Fruit fly (Drosophila melanogaster) whole organism, embryonic: ENCODE results near the gene RPA1.

Experiments
- Ada2b ChIP-seq: fragments of 200-800 bp; sonication (Bioruptor generic); IDR thresholded peaks from 2 replicates; pipeline ENCODE4 v1.3.6; 2022; ENCODE audit warnings: missing biosample characterization, missing genetic modification characterization
- Atf3 ChIP-seq: fragments of 200-800 bp; sonication (Bioruptor generic); optimal IDR thresholded peaks from 3 replicates; lab custom pipeline; 2016; ENCODE audit warnings: missing biosample characterization, missing genetic modification characterization
- CG16813 ChIP-seq: fragments of 200-800 bp; sonication (Bioruptor generic); IDR thresholded peaks from 3 replicates; pipeline ENCODE4 v1.3.6; 2022; ENCODE audit warnings: missing biosample characterization, missing genetic modification characterization; ENCODE audit not compliant: partially characterized antibody
- CG1792 ChIP-seq: fragments of 200-800 bp; sonication (Bioruptor generic); optimal IDR thresholded peaks from 2 replicates; lab custom pipeline; 2016; ENCODE audit warnings: missing biosample characterization, missing genetic modification characterization
- CG18764 ChIP-seq: fragments of 200-800 bp; sonication (Bioruptor generic); optimal IDR thresholded peaks from 3 replicates; lab custom pipeline; 2016; ENCODE audit warnings: missing biosample characterization, missing genetic modification characterization
- CG2129 ChIP-seq: fragments of 200-800 bp; sonication (Bioruptor generic); IDR thresholded peaks from 2 replicates; pipeline ENCODE4 v1.3.6; 2022; ENCODE audit warnings: missing biosample characterization, missing genetic modification characterization; ENCODE audit not compliant: partially characterized antibody
- CG31441 ChIP-seq: fragments of 200-800 bp; sonication (Bioruptor generic); IDR thresholded peaks from 2 replicates; pipeline ENCODE4 v1.3.6; 2022; ENCODE audit warnings: missing biosample characterization, missing genetic modification characterization
- CG4707 ChIP-seq: fragments of 200-800 bp; sonication (Bioruptor generic); optimal IDR thresholded peaks from 2 replicates; lab custom pipeline; 2018; ENCODE audit warnings: missing biosample characterization, mild to moderate bottlenecking, missing genetic modification characterization, moderate library complexity
- CG6272 ChIP-seq: fragments of 200-800 bp; sonication (Bioruptor generic); IDR thresholded peaks from 2 replicates; pipeline ENCODE4 v1.3.6; 2022; ENCODE audit warnings: missing biosample characterization, missing genetic modification characterization
- CG7372 ChIP-seq: fragments of 200-800 bp; sonication (Bioruptor generic); IDR thresholded peaks from 2 replicates; pipeline ENCODE4 v1.3.6; 2022; ENCODE audit warnings: missing biosample characterization, missing genetic modification characterization
- CG7556 ChIP-seq: fragments of 200-800 bp; sonication (Bioruptor generic); optimal IDR thresholded peaks from 2 replicates; lab custom pipeline; 2017; ENCODE audit warnings: missing biosample characterization, mild to moderate bottlenecking, missing genetic modification characterization
- CG8765 ChIP-seq: fragments of 200-800 bp; sonication (Bioruptor generic); IDR thresholded peaks from 2 replicates; pipeline ENCODE4 v1.3.6; 2022; ENCODE audit warnings: missing biosample characterization, missing genetic modification characterization
- CTCF ChIP-seq: fragments of 200-800 bp; sonication (Bioruptor generic); optimal IDR thresholded peaks from 2 replicates; lab custom pipeline; 2017; ENCODE audit warnings: missing biosample characterization, mild to moderate bottlenecking, missing genetic modification characterization, moderate library complexity
- D ChIP-seq, 2 experiments: fragments of 200-800 bp in 1 of 2; fragments of >200 bp in 1 of 2; sonication (Bioruptor generic) in 1 of 2; optimal IDR thresholded peaks; 2 replicates in 1 of 2; 3 replicates in 1 of 2; lab custom pipeline; 2017; ENCODE audit warnings: mild to moderate bottlenecking in 1 of 2, missing biosample characterization in 1 of 2, missing genetic modification characterization in 1 of 2, missing genetic modification reagents in 1 of 2
- D19A ChIP-seq: fragments of 200-800 bp; optimal IDR thresholded peaks from 3 replicates; lab custom pipeline; 2019; ENCODE audit warnings: missing biosample characterization, mild to moderate bottlenecking, missing genetic modification characterization, moderate library complexity
- HLHmδ ChIP-seq: fragments of 200-800 bp; sonication (Bioruptor generic); optimal IDR thresholded peaks from 2 replicates; lab custom pipeline; 2018; ENCODE audit warnings: missing biosample characterization, mild to moderate bottlenecking, missing genetic modification characterization, moderate library complexity
- Hand ChIP-seq: fragments of 200-800 bp; sonication (Bioruptor generic); optimal IDR thresholded peaks from 2 replicates; lab custom pipeline; 2017; ENCODE audit warnings: mild to moderate bottlenecking, missing biosample characterization, missing genetic modification reagents, missing genetic modification characterization
- HmgD ChIP-seq: fragments of 200-800 bp; sonication (Bioruptor generic); optimal IDR thresholded peaks from 3 replicates; lab custom pipeline; 2016; ENCODE audit warnings: missing biosample characterization, missing genetic modification characterization
- Hr51 ChIP-seq, 2 experiments: fragments of 200-800 bp; sonication (Bioruptor generic); optimal IDR thresholded peaks; 2 replicates in 1 of 2; 3 replicates in 1 of 2; lab custom pipeline; 2016 to 2018; ENCODE audit warnings: missing biosample characterization in 2 of 2, missing genetic modification characterization in 2 of 2, mild to moderate bottlenecking in 1 of 2, moderate library complexity in 1 of 2
- Lim3 ChIP-seq: fragments of 200-800 bp; sonication (Bioruptor generic); IDR thresholded peaks from 2 replicates; pipeline ENCODE4 v1.3.6; 2022; ENCODE audit warnings: missing biosample characterization, missing genetic modification characterization
- Max ChIP-seq: fragments of 200-800 bp; sonication (Bioruptor generic); optimal IDR thresholded peaks from 2 replicates; lab custom pipeline; 2016; ENCODE audit warnings: missing biosample characterization, mild to moderate bottlenecking, missing genetic modification characterization
- Nf-YC ChIP-seq: fragments of 200-800 bp; optimal IDR thresholded peaks from 3 replicates; lab custom pipeline; 2019; ENCODE audit warnings: missing biosample characterization, mild to moderate bottlenecking, missing genetic modification characterization, moderate library complexity
- Optix ChIP-seq: fragments of 200-800 bp; sonication (Bioruptor generic); IDR thresholded peaks from 3 replicates; pipeline ENCODE4 v1.3.6; 2022; ENCODE audit warnings: missing biosample characterization, missing genetic modification characterization
- Pdp1 ChIP-seq, 2 experiments: fragments of 200-800 bp; sonication (Bioruptor generic); optimal IDR thresholded peaks; 3 replicates each; lab custom pipeline; 2016; ENCODE audit warnings: missing biosample characterization in 2 of 2, missing genetic modification characterization in 2 of 2, mild to moderate bottlenecking in 1 of 2, moderate library complexity in 1 of 2
- Sox100B ChIP-seq: fragments of 200-800 bp; sonication (Bioruptor generic); optimal IDR thresholded peaks from 3 replicates; lab custom pipeline; 2018; ENCODE audit warnings: missing biosample characterization, mild to moderate bottlenecking, missing genetic modification characterization
- Xrp1 ChIP-seq: fragments of 200-800 bp; sonication (Bioruptor generic); IDR thresholded peaks from 2 replicates; pipeline ENCODE4 v1.3.6; 2022; ENCODE audit warnings: missing biosample characterization, missing genetic modification characterization
- ab ChIP-seq: fragments of 200-800 bp; sonication (Bioruptor generic); optimal IDR thresholded peaks from 2 replicates; lab custom pipeline; 2016; ENCODE audit warnings: missing biosample characterization, missing genetic modification characterization
- ash1 ChIP-seq: fragments of 200-800 bp; sonication (Bioruptor generic); optimal IDR thresholded peaks from 2 replicates; lab custom pipeline; 2018; ENCODE audit warnings: missing biosample characterization, mild to moderate bottlenecking, missing genetic modification characterization
- bowl ChIP-seq: fragments of 200-800 bp; sonication (Bioruptor generic); IDR thresholded peaks from 2 replicates; pipeline ENCODE4 v1.3.6; 2022; ENCODE audit warnings: missing biosample characterization, missing genetic modification characterization
- chif ChIP-seq, 2 experiments: fragments of 200-800 bp; sonication (Bioruptor generic); optimal IDR thresholded peaks; 3 replicates each; lab custom pipeline; 2016; ENCODE audit warnings: missing biosample characterization in 2 of 2, missing genetic modification characterization in 2 of 2
- chn ChIP-seq: fragments of 200-800 bp; sonication (Bioruptor generic); optimal IDR thresholded peaks from 2 replicates; lab custom pipeline; 2016; ENCODE audit warnings: missing biosample characterization, missing genetic modification characterization
- dm ChIP-seq: fragments of 200-800 bp; sonication (Bioruptor generic); optimal IDR thresholded peaks from 3 replicates; lab custom pipeline; 2016; ENCODE audit warnings: missing biosample characterization, missing genetic modification characterization
- esg ChIP-seq: fragments of 200-800 bp; sonication (Bioruptor generic); conservative IDR thresholded peaks from 2 replicates; pipeline ENCODE4 v1.3.6; 2022; ENCODE audit warnings: missing biosample characterization, missing genetic modification characterization
- fd96Cb ChIP-seq: fragments of 200-800 bp; sonication (Bioruptor generic); optimal IDR thresholded peaks from 2 replicates; lab custom pipeline; 2018; ENCODE audit warnings: missing biosample characterization, mild to moderate bottlenecking, missing genetic modification characterization, moderate library complexity
- gfzf ChIP-seq: fragments of 200-800 bp; sonication (Bioruptor generic); optimal IDR thresholded peaks from 2 replicates; lab custom pipeline; 2016; ENCODE audit warnings: missing biosample characterization, mild to moderate bottlenecking, missing genetic modification characterization, moderate library complexity
- h ChIP-seq: fragments of >200 bp; optimal IDR thresholded peaks from 2 replicates; lab custom pipeline; 2017
- inv ChIP-seq: fragments of 200-800 bp; sonication (Bioruptor generic); IDR thresholded peaks from 2 replicates; pipeline ENCODE4 v1.3.6; 2022; ENCODE audit warnings: missing biosample characterization, missing genetic modification characterization; ENCODE audit not compliant: partially characterized antibody
- jigr1 ChIP-seq: fragments of 200-800 bp; sonication (Bioruptor generic); IDR thresholded peaks from 3 replicates; pipeline ENCODE4 v1.3.6; 2022; ENCODE audit warnings: missing biosample characterization, missing genetic modification characterization
- jing ChIP-seq: fragments of 200-800 bp; sonication (Bioruptor generic); optimal IDR thresholded peaks from 2 replicates; lab custom pipeline; 2018; ENCODE audit warnings: missing biosample characterization, mild to moderate bottlenecking, missing genetic modification characterization
- knrl ChIP-seq: fragments of 200-800 bp; sonication (Bioruptor generic); IDR thresholded peaks from 3 replicates; pipeline ENCODE4 v1.3.6; 2022; ENCODE audit warnings: missing biosample characterization, missing genetic modification characterization; ENCODE audit not compliant: partially characterized antibody
- mirr ChIP-seq: fragments of 200-800 bp; sonication (Bioruptor generic); optimal IDR thresholded peaks from 3 replicates; lab custom pipeline; 2018; ENCODE audit warnings: missing biosample characterization, mild to moderate bottlenecking, missing genetic modification characterization
- nau ChIP-seq: fragments of 200-800 bp; sonication (Bioruptor generic); optimal IDR thresholded peaks from 3 replicates; lab custom pipeline; 2017; ENCODE audit warnings: missing biosample characterization, mild to moderate bottlenecking, missing genetic modification characterization, missing genetic modification reagents
- pita ChIP-seq: fragments of 200-800 bp; sonication (Bioruptor generic); optimal IDR thresholded peaks from 2 replicates; lab custom pipeline; 2017; ENCODE audit warnings: missing biosample characterization, mild to moderate bottlenecking, missing genetic modification characterization
- row ChIP-seq: fragments of 200-800 bp; sonication (Bioruptor generic); IDR thresholded peaks from 3 replicates; pipeline ENCODE4 v1.3.6; 2022; ENCODE audit warnings: missing biosample characterization, missing genetic modification characterization
- sisA ChIP-seq: fragments of 200-800 bp; sonication (Bioruptor generic); IDR thresholded peaks from 2 replicates; pipeline ENCODE4 v1.3.6; 2022; ENCODE audit warnings: missing biosample characterization, missing genetic modification characterization
- tin ChIP-seq: fragments of 200-800 bp; sonication (Bioruptor generic); optimal IDR thresholded peaks from 3 replicates; lab custom pipeline; 2016; ENCODE audit warnings: missing biosample characterization, missing genetic modification characterization
- tll ChIP-seq, 2 experiments: fragments of 200-800 bp in 1 of 2; fragments of >200 bp in 1 of 2; sonication (Bioruptor generic) in 1 of 2; optimal IDR thresholded peaks; 2 replicates each; lab custom pipeline; 2017 to 2019; ENCODE audit warnings: missing biosample characterization in 2 of 2, missing genetic modification characterization in 2 of 2, mild to moderate bottlenecking in 1 of 2, moderate library complexity in 1 of 2
- ttk ChIP-seq: fragments of 200-800 bp; sonication (Bioruptor generic); IDR thresholded peaks from 2 replicates; pipeline ENCODE4 v2.1.2; 2022; ENCODE audit warnings: missing biosample characterization, missing genetic modification characterization

Gene RPA1

dm6 chr3R:8264302-8265080 is at the start of gene RPA1, which contains the start of gene Mcm2 (continued):
- TF ChIP-seq HmgD (GFP tag; lab: Kevin White, UChicago), result no peak
- no peak for TF ChIP-seq ash1
- no peak for TF ChIP-seq bowl (GFP tag; lab: Robert Waterston, UW)
- TF ChIP-seq tin (GFP tag; lab: Kevin White, UChicago), result peak; percentile 81
- no peak for TF ChIP-seq tll (GFP tag; optimal IDR thresholded peaks at IDR 0.05; lab: Kevin White, UChicago)
- TF ChIP-seq jigr1, result 0 out of 3 replicates have a peak, but pooled peaks have one; percentile 51
- TF ChIP-seq D (optimal IDR thresholded peaks at IDR 0.05; lab: Kevin White, UChicago), result no peak
- TF ChIP-seq D (GFP tag; optimal IDR thresholded peaks at IDR 0.05; lab: Kevin White, UChicago), result peak; percentile 70
- TF ChIP-seq CG4707 (GFP tag; lab: Kevin White, UChicago), result no peak
- TF ChIP-seq nau (GFP tag; lab: Kevin White, UChicago), result no peak
- TF ChIP-seq Ada2b (GFP tag; lab: Robert Waterston, UW), result peak; percentile 32
- TF ChIP-seq Xrp1 (GFP tag; lab: Robert Waterston, UW), result peak; percentile 71
- TF ChIP-seq jing (GFP tag; lab: Kevin White, UChicago), result no peak
- TF ChIP-seq Nf-YC (tag; lab: Kevin White, UChicago), result peak; percentile 80
- TF ChIP-seq CTCF (GFP tag; lab: Kevin White, UChicago), result peak; percentile 7
- TF ChIP-seq esg (GFP tag; lab: Robert Waterston, UW), result peak; percentile 82
- TF ChIP-seq Pdp1 (GFP tag; optimal IDR thresholded peaks at IDR 0.05; lab: Kevin White, UChicago), result peak in 1 of 2 experiments; percentile 70
- no peak for TF ChIP-seq CG2129 (GFP tag; lab: Robert Waterston, UW)
- TF ChIP-seq dm, result peak; percentile 34
- peak in 1 of 2 experiments; percentile 60 for TF ChIP-seq Hr51 (GFP tag; optimal IDR thresholded peaks at IDR 0.05; lab: Kevin White, UChicago)
- TF ChIP-seq CG18764 (GFP tag; lab: Kevin White, UChicago), result peak; percentile 66
- TF ChIP-seq inv (GFP tag; lab: Robert Waterston, UW), result no peak
- TF ChIP-seq CG7372 (GFP tag; lab: Robert Waterston, UW), result peak; percentile 72; the same call in 1 of the 2 replicates
- no peak for TF ChIP-seq gfzf
- TF ChIP-seq Lim3 (GFP tag; lab: Robert Waterston, UW), result no peak
- no peak for TF ChIP-seq Sox100B
- TF ChIP-seq CG31441 (GFP tag; lab: Robert Waterston, UW), result peak; percentile 88
- no peak for TF ChIP-seq mirr (GFP tag; lab: Kevin White, UChicago)
- peak; percentile 68 for TF ChIP-seq chn (GFP tag; lab: Kevin White, UChicago)
- TF ChIP-seq CG6272, result peak; percentile 79
- peak; percentile 93 for TF ChIP-seq row (GFP tag; lab: Robert Waterston, UW)
- TF ChIP-seq fd96Cb (tag; lab: Kevin White, UChicago), result peak; percentile 63
- no peak for TF ChIP-seq Hand (GFP tag; lab: Kevin White, UChicago)
- TF ChIP-seq chif (GFP tag; optimal IDR thresholded peaks at IDR 0.05; lab: Kevin White, UChicago), result peak in 1 of 2 experiments; percentile 66
- peak; percentile 75 for TF ChIP-seq CG7556 (GFP tag; lab: Kevin White, UChicago)
- no peak for TF ChIP-seq h (lab: Kevin White, UChicago)
- peak; percentile 32 for TF ChIP-seq CG1792
- TF ChIP-seq CG8765 (GFP tag; lab: Robert Waterston, UW), result peak; percentile 43; the same call in 1 of the 2 replicates
- TF ChIP-seq Max (GFP tag; lab: Kevin White, UChicago), result peak; percentile 57
- TF ChIP-seq Optix (GFP tag; lab: Robert Waterston, UW), result no peak; the same call in 2 of the 3 replicates
- TF ChIP-seq CG16813 (GFP tag; lab: Robert Waterston, UW), result no peak
- TF ChIP-seq ab (GFP tag; lab: Kevin White, UChicago), result no peak
- peak; percentile 43 for TF ChIP-seq HLHmδ (GFP tag; lab: Kevin White, UChicago)
- peak; percentile 61 for TF ChIP-seq D19A (tag; lab: Kevin White, UChicago)
- peak; percentile 86 for TF ChIP-seq sisA
- TF ChIP-seq ttk (GFP tag; lab: Robert Waterston, UW), result peak; percentile 55; the same call in 1 of the 2 replicates
- no peak; the same call in 2 of the 3 replicates for TF ChIP-seq knrl (GFP tag; lab: Robert Waterston, UW)
- no peak for TF ChIP-seq pita (GFP tag; lab: Kevin White, UChicago)
- no peak for TF ChIP-seq Atf3 (GFP tag; lab: Kevin White, UChicago)
